Worm (Caenorhabditis elegans) whole organism, young adult: Measurements from ENCODE around the gene Y41C4A.6.

Experiments
- B0019.2 ChIP-seq: fragments of 200-800 bp; sonication (Bioruptor generic); conservative IDR thresholded peaks from 2 replicates; pipeline ENCODE4 v1.3.6; 2022; ENCODE audit warnings: missing genetic modification reagents, missing genetic modification characterization, missing compliant biosample characterization
- B0035.1 ChIP-seq: sonication (generic microtip); optimal IDR thresholded peaks from 2 replicates; lab custom pipeline; 2016; ENCODE audit warnings: missing genetic modification characterization, mild to moderate bottlenecking, missing compliant biosample characterization, missing genotype, missing genetic modification reagents
- B0261.1 ChIP-seq: sonication (generic microtip); optimal IDR thresholded peaks from 2 replicates; lab custom pipeline; 2016; ENCODE audit warnings: mild to moderate bottlenecking, missing genetic modification characterization, moderate library complexity, missing compliant biosample characterization
- C06A6.2 ChIP-seq: fragments of 200-800 bp; sonication (Bioruptor generic); conservative IDR thresholded peaks from 2 replicates; pipeline ENCODE4 v1.3.6; 2022; ENCODE audit warnings: missing genetic modification characterization, missing compliant biosample characterization
- D2030.7 ChIP-seq: fragments of 200-800 bp; sonication (Bioruptor generic); IDR thresholded peaks from 2 replicates; pipeline ENCODE4 v1.3.6; 2022; ENCODE audit warnings: missing genetic modification reagents, missing genetic modification characterization, missing compliant biosample characterization
- F10E7.11 ChIP-seq: sonication (generic microtip); optimal IDR thresholded peaks from 2 replicates; lab custom pipeline; 2017; ENCODE audit warnings: mild to moderate bottlenecking, missing genetic modification characterization, moderate library complexity, missing compliant biosample characterization
- F33H1.4 ChIP-seq: fragments of 200-800 bp; sonication (Bioruptor generic); IDR thresholded peaks from 2 replicates; pipeline ENCODE4 v1.3.6; 2022; ENCODE audit warnings: missing genetic modification reagents, missing genetic modification characterization, missing compliant biosample characterization
- F49E8.2 ChIP-seq: sonication (generic microtip); optimal IDR thresholded peaks from 3 replicates; lab custom pipeline; 2017; ENCODE audit warnings: missing genetic modification characterization, mild to moderate bottlenecking, missing compliant biosample characterization, antibody characterized with exemption, moderate library complexity; ENCODE audit not compliant: insufficient read depth
- F57C9.4 ChIP-seq: sonication (generic microtip); optimal IDR thresholded peaks from 2 replicates; lab custom pipeline; 2017; ENCODE audit warnings: mild to moderate bottlenecking, missing genetic modification characterization, missing compliant biosample characterization
- T07F8.4 ChIP-seq: sonication (generic microtip); optimal IDR thresholded peaks from 2 replicates; lab custom pipeline; 2016; ENCODE audit warnings: mild to moderate bottlenecking, missing genetic modification characterization, moderate library complexity, missing compliant biosample characterization
- Y79H2A.3 ChIP-seq: fragments of 200-800 bp; sonication (Bioruptor generic); conservative IDR thresholded peaks from 2 replicates; pipeline ENCODE4 v1.3.6; 2022; ENCODE audit warnings: missing genetic modification reagents, missing genetic modification characterization, missing compliant biosample characterization
- Y95B8A.8 ChIP-seq: fragments of 200-800 bp; sonication (Bioruptor generic); IDR thresholded peaks from 2 replicates; pipeline ENCODE4 v1.3.6; 2022; ENCODE audit warnings: missing genetic modification reagents, missing genetic modification characterization, missing compliant biosample characterization
- ZK185.1 ChIP-seq: sonication (generic microtip); optimal IDR thresholded peaks from 2 replicates; lab custom pipeline; 2016; ENCODE audit warnings: mild to moderate bottlenecking, missing genetic modification characterization, missing compliant biosample characterization; ENCODE audit not compliant: poor library complexity, severe bottlenecking
- akir-1 ChIP-seq: fragments of 200-800 bp; sonication (Bioruptor generic); optimal IDR thresholded peaks from 2 replicates; lab custom pipeline; 2018; ENCODE audit warnings: mild to moderate bottlenecking, missing genetic modification characterization, moderate library complexity, missing compliant biosample characterization
- ama-1 ChIP-seq, 3 experiments: fragments of 150-350 bp in 1 of 3; sonication (generic microtip) in 2 of 3; optimal IDR thresholded peaks; 2 replicates each; lab custom pipeline; 2014 to 2018; ENCODE audit warnings: missing biosample characterization in 2 of 3, missing genetic modification characterization in 2 of 3, missing genetic modification reagents in 2 of 3
- aptf-2 ChIP-seq: fragments of 200-800 bp; sonication (Bioruptor generic); conservative IDR thresholded peaks from 2 replicates; pipeline ENCODE4 v1.3.6; 2022; ENCODE audit warnings: missing genetic modification reagents, missing genetic modification characterization, missing compliant biosample characterization
- atf-7 ChIP-seq: sonication (generic microtip); optimal IDR thresholded peaks from 2 replicates; lab custom pipeline; 2017; ENCODE audit warnings: mild to moderate bottlenecking, missing genetic modification characterization, missing compliant biosample characterization
- athp-1 ChIP-seq: sonication (generic microtip); optimal IDR thresholded peaks from 2 replicates; lab custom pipeline; 2017; ENCODE audit warnings: mild to moderate bottlenecking, missing genetic modification characterization, missing compliant biosample characterization
- bed-1 ChIP-seq: fragments of 200-800 bp; sonication (Bioruptor generic); IDR thresholded peaks from 2 replicates; pipeline ENCODE4 v1.3.6; 2022; ENCODE audit warnings: missing genetic modification reagents, missing genetic modification characterization, missing compliant biosample characterization
- bed-2 ChIP-seq: fragments of 200-800 bp; sonication (Bioruptor generic); IDR thresholded peaks from 2 replicates; pipeline ENCODE4 v1.3.6; 2022; ENCODE audit warnings: missing genetic modification reagents, missing genetic modification characterization, missing compliant biosample characterization
- cebp-1 ChIP-seq, 2 experiments: fragments of 200-800 bp in 1 of 2; sonication (Bioruptor generic) in 1 of 2; sonication (generic microtip) in 1 of 2; IDR thresholded peaks in 1 of 2; optimal IDR thresholded peaks in 1 of 2; 2 replicates each; pipeline versions ENCODE4 v1.3.6 to Lab custom; 2017 to 2022; ENCODE audit warnings: missing compliant biosample characterization in 2 of 2, missing genetic modification characterization in 2 of 2, mild to moderate bottlenecking in 1 of 2, missing genetic modification reagents in 1 of 2, moderate library complexity in 1 of 2
- ceh-58 ChIP-seq: fragments of 200-800 bp; sonication (Bioruptor generic); IDR thresholded peaks from 2 replicates; pipeline ENCODE4 v1.3.6; 2022; ENCODE audit warnings: missing genetic modification characterization, missing compliant biosample characterization
- chd-7 ChIP-seq: sonication (generic microtip); optimal IDR thresholded peaks from 2 replicates; lab custom pipeline; 2016; ENCODE audit warnings: mild to moderate bottlenecking, missing genetic modification characterization, moderate library complexity, missing compliant biosample characterization
- dox-1 ChIP-seq: fragments of 200-800 bp; sonication (Bioruptor generic); IDR thresholded peaks from 2 replicates; pipeline ENCODE4 v1.3.6; 2022; ENCODE audit warnings: missing genetic modification reagents, missing genetic modification characterization, missing compliant biosample characterization
- dpff-1 ChIP-seq: sonication (generic microtip); optimal IDR thresholded peaks from 2 replicates; lab custom pipeline; 2017; ENCODE audit warnings: mild to moderate bottlenecking, missing genetic modification characterization, missing compliant biosample characterization
- dpl-1 ChIP-seq: fragments of 150-350 bp; optimal IDR thresholded peaks from 2 replicates; lab custom pipeline; 2014; ENCODE audit warnings: missing biosample characterization, missing genetic modification reagents, missing genetic modification characterization
- hlh-26 ChIP-seq: fragments of 200-800 bp; sonication (Bioruptor generic); conservative IDR thresholded peaks from 2 replicates; pipeline ENCODE4 v1.3.6; 2022; ENCODE audit warnings: missing genetic modification reagents, missing genetic modification characterization, missing compliant biosample characterization
- lag-1 ChIP-seq: fragments of 200-800 bp; sonication (Bioruptor generic); IDR thresholded peaks from 2 replicates; pipeline ENCODE4 v1.3.6; 2022; ENCODE audit warnings: missing genetic modification reagents, missing genetic modification characterization, missing compliant biosample characterization
- lin-35 ChIP-seq, 3 experiments: fragments of 150-350 bp in 2 of 3; sonication (generic microtip) in 1 of 3; optimal IDR thresholded peaks; 2 replicates each; lab custom pipeline; 2014 to 2018; ENCODE audit warnings: missing biosample characterization in 3 of 3, missing genetic modification characterization in 3 of 3, missing genetic modification reagents in 3 of 3
- lsl-1 ChIP-seq: fragments of 200-800 bp; sonication (Bioruptor generic); optimal IDR thresholded peaks from 2 replicates; lab custom pipeline; 2018; ENCODE audit warnings: mild to moderate bottlenecking, missing genetic modification characterization, moderate library complexity, missing compliant biosample characterization
- lsy-27 ChIP-seq: sonication (generic microtip); optimal IDR thresholded peaks from 2 replicates; lab custom pipeline; 2017; ENCODE audit warnings: missing genetic modification characterization, mild to moderate bottlenecking, missing compliant biosample characterization, antibody characterized with exemption, missing genotype, borderline replicate concordance; ENCODE audit not compliant: insufficient read depth
- madf-10 ChIP-seq: sonication (generic microtip); optimal IDR thresholded peaks from 2 replicates; lab custom pipeline; 2016; ENCODE audit warnings: mild to moderate bottlenecking, missing genetic modification characterization, missing compliant biosample characterization
- mcd-1 ChIP-seq: fragments of 200-800 bp; sonication (Bioruptor generic); IDR thresholded peaks from 2 replicates; pipeline ENCODE4 v1.3.6; 2022; ENCODE audit warnings: missing genetic modification reagents, missing genetic modification characterization, missing compliant biosample characterization
- nfyb-1 ChIP-seq: fragments of 200-800 bp; sonication (Bioruptor generic); IDR thresholded peaks from 2 replicates; pipeline ENCODE4 v1.3.6; 2022; ENCODE audit warnings: missing genetic modification reagents, missing genetic modification characterization, missing compliant biosample characterization
- nhr-80 ChIP-seq: sonication (generic microtip); optimal IDR thresholded peaks from 2 replicates; lab custom pipeline; 2016; ENCODE audit warnings: missing genetic modification characterization, missing compliant biosample characterization
- nhr-90 ChIP-seq: sonication (generic microtip); optimal IDR thresholded peaks from 2 replicates; lab custom pipeline; 2016; ENCODE audit warnings: missing genotype, mild to moderate bottlenecking, missing genetic modification characterization, missing compliant biosample characterization
- rcor-1 ChIP-seq: fragments of 200-800 bp; sonication (Bioruptor generic); IDR thresholded peaks from 2 replicates; pipeline ENCODE4 v1.3.6; 2022; ENCODE audit warnings: missing genetic modification reagents, missing genetic modification characterization, missing compliant biosample characterization
- rpc-1 ChIP-seq, 2 experiments: fragments of 150-350 bp in 1 of 2; sonication (generic microtip) in 1 of 2; optimal IDR thresholded peaks; 2 replicates each; lab custom pipeline; 2014 to 2018; ENCODE audit warnings: missing biosample characterization in 1 of 2, missing genetic modification characterization in 1 of 2, missing genetic modification reagents in 1 of 2, missing genotype in 1 of 2
- snpc-1.3 ChIP-seq: sonication (generic microtip); optimal IDR thresholded peaks from 2 replicates; lab custom pipeline; 2017; ENCODE audit warnings: missing genetic modification characterization, mild to moderate bottlenecking, missing compliant biosample characterization, antibody characterized with exemption, moderate library complexity, missing genotype, missing genetic modification reagents; ENCODE audit not compliant: insufficient read depth
- snpc-4 ChIP-seq, 5 experiments: fragments of 150-350 bp in 1 of 5; sonication (generic microtip) in 4 of 5; optimal IDR thresholded peaks; 2 replicates each; lab custom pipeline; 2014 to 2018; ENCODE audit warnings: missing genetic modification characterization in 5 of 5, missing biosample characterization in 3 of 5, antibody characterized with exemption in 2 of 5, mild to moderate bottlenecking in 2 of 5, missing compliant biosample characterization in 2 of 5, missing genotype in 2 of 5, moderate library complexity in 2 of 5, missing genetic modification reagents in 1 of 5
- sptf-2 ChIP-seq: fragments of 200-800 bp; sonication (Bioruptor generic); optimal IDR thresholded peaks from 2 replicates; lab custom pipeline; 2018; ENCODE audit warnings: mild to moderate bottlenecking, missing genetic modification characterization, missing compliant biosample characterization
- tbx-9 ChIP-seq: sonication (generic microtip); optimal IDR thresholded peaks from 2 replicates; lab custom pipeline; 2016; ENCODE audit warnings: borderline replicate concordance, missing genetic modification characterization, inconsistent platforms, missing compliant biosample characterization
- zfh-2 ChIP-seq: fragments of 200-800 bp; sonication (Bioruptor generic); conservative IDR thresholded peaks from 2 replicates; pipeline ENCODE4 v1.3.6; 2022; ENCODE audit warnings: missing genetic modification reagents, missing genetic modification characterization, missing compliant biosample characterization
- zim-3 ChIP-seq: sonication (generic microtip); optimal IDR thresholded peaks from 2 replicates; lab custom pipeline; 2017; ENCODE audit warnings: mild to moderate bottlenecking, missing genetic modification characterization, moderate library complexity, missing compliant biosample characterization
- ztf-22 ChIP-seq: fragments of 200-800 bp; sonication (Bioruptor generic); optimal IDR thresholded peaks from 2 replicates; lab custom pipeline; 2018; ENCODE audit warnings: mild to moderate bottlenecking, missing genetic modification characterization, moderate library complexity, missing compliant biosample characterization
- ztf-25 ChIP-seq: fragments of 200-800 bp; sonication (Bioruptor generic); IDR thresholded peaks from 2 replicates; pipeline ENCODE4 v1.3.6; 2022; ENCODE audit warnings: missing genetic modification reagents, missing genetic modification characterization, missing compliant biosample characterization

The Y41C4A.6 gene

ce11 chrIII:11692380-11692779, 4.0 kb upstream of the Y41C4A.6 start (continued):
- TF ChIP-seq cebp-1 (GFP tag; IDR thresholded peaks at IDR 0.05; lab: Robert Waterston, UW) (no peak), cebp-1 (tag; optimal IDR thresholded peaks at IDR 0.05; lab: Kevin White, UChicago) (peak; percentile 10), ZK185.1 (no peak), B0019.2 (GFP tag; lab: Robert Waterston, UW) (no peak), zim-3 (tag; lab: Kevin White, UChicago) (peak; percentile 25), chd-7 (tag; lab: Kevin White, UChicago) (peak; percentile 50), dpff-1 (no peak), rpc-1 (optimal IDR thresholded peaks at IDR 0.05; lab: Kevin White, UChicago) (no peak), rpc-1 (tag; optimal IDR thresholded peaks at IDR 0.05; lab: Kevin White, UChicago) (no peak), nfyb-1 (GFP tag; lab: Robert Waterston, UW) (peak; percentile 45; the same call in 1 of the 2 replicates), B0035.1 (tag; lab: Kevin White, UChicago) (no peak), madf-10 (no peak), lsy-27 (tag; lab: Kevin White, UChicago) (no peak), lin-35 (GFP tag; optimal IDR thresholded peaks at IDR 0.05; lab: Kevin White, UChicago) (no peak), bed-1 (GFP tag; lab: Robert Waterston, UW) (no peak), Y95B8A.8 (GFP tag; lab: Robert Waterston, UW) (no peak), B0261.1 (tag; lab: Kevin White, UChicago) (no peak), tbx-9 (tag; lab: Kevin White, UChicago) (no peak), bed-2 (no peak), snpc-4 (GFP tag; optimal IDR thresholded peaks at IDR 0.05; lab: Kevin White, UChicago) (no peak), snpc-4 (tag; optimal IDR thresholded peaks at IDR 0.05; lab: Kevin White, UChicago) (no peak), zfh-2 (peak; percentile 46; the same call in 1 of the 2 replicates), D2030.7 (GFP tag; lab: Robert Waterston, UW) (no peak), ama-1 (optimal IDR thresholded peaks at IDR 0.05; lab: Kevin White, UChicago) (no peak), ama-1 (GFP tag; optimal IDR thresholded peaks at IDR 0.05; lab: Kevin White, UChicago) (no peak), ceh-58 (GFP tag; lab: Robert Waterston, UW) (no peak), akir-1 (GFP tag; lab: Kevin White, UChicago) (no peak), atf-7 (peak; percentile 40), sptf-2 (no peak), lsl-1 (GFP tag; lab: Kevin White, UChicago) (no peak), Y79H2A.3 (GFP tag; lab: Robert Waterston, UW) (no peak), nhr-80 (no peak), C06A6.2 (GFP tag; lab: Robert Waterston, UW) (no peak), rcor-1 (GFP tag; lab: Robert Waterston, UW) (no peak), ztf-25 (GFP tag; lab: Robert Waterston, UW) (no peak), F49E8.2 (tag; lab: Kevin White, UChicago) (no peak), F33H1.4 (GFP tag; lab: Robert Waterston, UW) (no peak), ztf-22 (GFP tag; lab: Kevin White, UChicago) (no peak), lag-1 (GFP tag; lab: Robert Waterston, UW) (no peak), dpl-1 (GFP tag; lab: Kevin White, UChicago) (no peak), aptf-2 (GFP tag; lab: Robert Waterston, UW) (no peak), dox-1 (GFP tag; lab: Robert Waterston, UW) (no peak), snpc-1.3 (no peak), athp-1 (tag; lab: Kevin White, UChicago) (peak; percentile 1), T07F8.4 (tag; lab: Kevin White, UChicago) (no peak), mcd-1 (GFP tag; lab: Robert Waterston, UW) (no peak), hlh-26 (GFP tag; lab: Robert Waterston, UW) (no peak), F57C9.4 (tag; lab: Kevin White, UChicago) (no peak), nhr-90 (tag; lab: Kevin White, UChicago) (no peak), F10E7.11 (tag; lab: Kevin White, UChicago) (no peak)
